Worm (Caenorhabditis elegans) whole organism, early embryonic: ENCODE results near the gene Y27F2A.6.
"Not testable (repeated sequence)": the region's sequence is repeated elsewhere in the genome, so short reads cannot be mapped to it uniquely, and the experiment has no call there.

Experiments
- B0310.2 ChIP-seq: sonication (generic microtip); optimal IDR thresholded peaks from 2 replicates; lab custom pipeline; 2016; ENCODE audit warnings: mild to moderate bottlenecking, missing genetic modification characterization, missing compliant biosample characterization
- F13C5.2 ChIP-seq: sonication (generic microtip); optimal IDR thresholded peaks from 2 replicates; lab custom pipeline; 2017; ENCODE audit warnings: mild to moderate bottlenecking, missing genetic modification characterization, inconsistent platforms, missing compliant biosample characterization
- aly-1 ChIP-seq: sonication (generic microtip); optimal IDR thresholded peaks from 2 replicates; lab custom pipeline; 2016; ENCODE audit warnings: missing genetic modification characterization, missing compliant biosample characterization
- ama-1 ChIP-seq: fragments of 150-350 bp; optimal IDR thresholded peaks from 2 replicates; lab custom pipeline; 2014
- ceh-36 ChIP-seq: sonication (generic microtip); optimal IDR thresholded peaks from 2 replicates; lab custom pipeline; 2016; ENCODE audit warnings: missing genetic modification characterization, inconsistent platforms, missing compliant biosample characterization
- ets-7 ChIP-seq: sonication (generic microtip); optimal IDR thresholded peaks from 2 replicates; lab custom pipeline; 2016; ENCODE audit warnings: missing genotype, missing genetic modification characterization, missing compliant biosample characterization
- flt-1 ChIP-seq: fragments of 200-800 bp; sonication (Bioruptor generic); IDR thresholded peaks from 2 replicates; pipeline ENCODE4 v1.3.6; 2022; ENCODE audit warnings: missing genetic modification characterization, missing compliant biosample characterization
- hmg-4 ChIP-seq: fragments of 200-800 bp; sonication (Bioruptor generic); optimal IDR thresholded peaks from 2 replicates; lab custom pipeline; 2018; ENCODE audit warnings: mild to moderate bottlenecking, missing genetic modification characterization, missing compliant biosample characterization
- pes-1 ChIP-seq: fragments of 200-800 bp; sonication (Bioruptor generic); IDR thresholded peaks from 2 replicates; pipeline ENCODE4 v1.3.6; 2022; ENCODE audit warnings: missing genetic modification reagents, missing genetic modification characterization, missing compliant biosample characterization
- scrt-1 ChIP-seq: fragments of 200-800 bp; sonication (Bioruptor generic); IDR thresholded peaks from 2 replicates; pipeline ENCODE4 v1.3.6; 2022; ENCODE audit warnings: missing genetic modification characterization, missing compliant biosample characterization
- tbx-37 ChIP-seq: fragments of 200-800 bp; sonication (Bioruptor generic); conservative IDR thresholded peaks from 2 replicates; pipeline ENCODE4 v1.3.6; 2022; ENCODE audit warnings: missing genetic modification reagents, missing genetic modification characterization, missing compliant biosample characterization
- tra-4 ChIP-seq: sonication (generic microtip); optimal IDR thresholded peaks from 2 replicates; lab custom pipeline; 2017; ENCODE audit warnings: missing genetic modification characterization, missing compliant biosample characterization

DNA sequence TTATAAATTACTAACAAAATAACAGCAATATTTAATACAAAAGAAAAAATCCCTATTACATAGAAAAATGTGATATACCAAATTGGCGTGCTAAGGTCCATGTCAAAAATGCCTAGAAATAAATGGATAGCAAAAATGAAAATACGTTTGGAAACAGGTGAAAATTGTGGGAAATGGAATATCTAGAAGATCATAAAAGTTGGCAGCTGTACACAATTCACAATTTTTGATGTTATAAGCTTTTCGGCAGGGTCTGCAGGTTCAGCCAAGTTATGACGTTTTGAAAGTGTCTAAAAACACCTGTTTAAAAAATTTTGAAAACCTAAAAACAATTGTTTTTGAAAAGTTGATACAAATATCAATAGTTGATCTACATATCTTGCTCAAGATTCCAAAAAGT is 40.3 kb downstream of the Y27F2A.6 start, which contains the start of gene sri-42:
- not testable (repeated sequence) for TF ChIP-seq ets-7 (tag; lab: Kevin White, UChicago); pes-1 (GFP tag; lab: Robert Waterston, UW); tra-4 (tag; lab: Kevin White, UChicago); hmg-4; ama-1; tbx-37 (GFP tag; lab: Robert Waterston, UW); F13C5.2; aly-1 (tag; lab: Kevin White, UChicago); B0310.2 (tag; lab: Kevin White, UChicago); ceh-36; flt-1 (GFP tag; lab: Robert Waterston, UW); scrt-1 (GFP tag; lab: Robert Waterston, UW)
